Worm (Caenorhabditis elegans): ENCODE results near the gene T07D1.3.
A peak's percentile ranks its signal among the peaks of the same experiment; 100 is the strongest.

T07D1.3 gene

ce11 chrX:2483078-2483477 is 39.9 kb upstream of the T07D1.3 start, which contains the start of gene K02E10.4:
Gene K02E10.4 (plus strand): TSS chrX:2483263.
- TF ChIP-seq nhr-28 (tag; optimal IDR thresholded peaks at IDR 0.05) (no peak), unc-39 (tag; optimal IDR thresholded peaks at IDR 0.05) (no peak), tag-97 (GFP tag; IDR thresholded peaks at IDR 0.05) (no peak), tra-1 (GFP tag; IDR thresholded peaks at IDR 0.05) (no peak), T20F7.1 (GFP tag; optimal IDR thresholded peaks at IDR 0.05) (no peak), Y75B8A.6 (GFP tag; IDR thresholded peaks at IDR 0.05) (no peak), spr-3 (GFP tag; optimal IDR thresholded peaks at IDR 0.05) (no peak), nhr-6 (tag; optimal IDR thresholded peaks at IDR 0.05) (no peak), unc-62 (GFP tag; optimal IDR thresholded peaks at IDR 0.05 in 1 of 2) (no peak), unc-62 (tag; optimal IDR thresholded peaks at IDR 0.05) (no peak), ztf-11 (tag; optimal IDR thresholded peaks at IDR 0.05) (no peak), hif-1 (tag; optimal IDR thresholded peaks at IDR 0.05) (no peak)

- no peak for TF ChIP-seq nhr-102 (tag; optimal IDR thresholded peaks at IDR 0.05)
- TF ChIP-seq hlh-11 (tag; optimal IDR thresholded peaks at IDR 0.05) = peak; percentile 39
- 0 out of 2 replicates have a peak, but pooled peaks have one; percentile 10 for TF ChIP-seq dmd-6 (GFP tag; IDR thresholded peaks at IDR 0.05)
- peak; percentile 64 for TF ChIP-seq nhr-6 (tag; optimal IDR thresholded peaks at IDR 0.05)
- TF ChIP-seq aha-1 (tag) = peak; percentile 75
- no peak for TF ChIP-seq lin-39 (tag; optimal IDR thresholded peaks at IDR 0.05)
- peak; percentile 42 for TF ChIP-seq hlh-30 (tag; optimal IDR thresholded peaks at IDR 0.05; ENCODE audit: insufficient read depth)
- TF ChIP-seq daf-16 (GFP tag; optimal IDR thresholded peaks at IDR 0.05) = no peak
- peak; percentile 66 for TF ChIP-seq daf-16 (tag; optimal IDR thresholded peaks at IDR 0.05)
- no peak for TF ChIP-seq pha-4 (GFP tag; IDR thresholded peaks at IDR 0.05)
- peak; percentile 53 for TF ChIP-seq pha-4 (tag; optimal IDR thresholded peaks at IDR 0.05)
- peak; percentile 29 for TF ChIP-seq dve-1 (tag; optimal IDR thresholded peaks at IDR 0.05; ENCODE audit: insufficient read depth)
- TF ChIP-seq pqm-1 (tag; optimal IDR thresholded peaks at IDR 0.05) = peak; percentile 5
Measured at ce11 chrX:2482622-2483021, 39.4 kb upstream of the T07D1.3 start, which contains the start of gene K02E10.6. Gene K02E10.6 (minus strand): TSS chrX:2482770.

ce11 chrX:2478823-2479222 is 35.6 kb upstream of the T07D1.3 start, which contains the start of gene K02E10.5:
Gene K02E10.5 (minus strand): TSS chrX:2478923.
- TF ChIP-seq fos-1 (tag; optimal IDR thresholded peaks at IDR 0.05) = no peak
- no peak for TF ChIP-seq hlh-30 (tag; optimal IDR thresholded peaks at IDR 0.05; ENCODE audit: insufficient read depth)
- no peak for TF ChIP-seq zfp-3 (GFP tag; conservative IDR thresholded peaks at IDR 0.05)
- no peak for TF ChIP-seq nhr-237 (tag; optimal IDR thresholded peaks at IDR 0.05)
- no peak for TF ChIP-seq nhr-111 (GFP tag; optimal IDR thresholded peaks at IDR 0.05)
- TF ChIP-seq ceh-44 (GFP tag; IDR thresholded peaks at IDR 0.05) = no peak
- no peak for TF ChIP-seq Y5F2A.4 (GFP tag; optimal IDR thresholded peaks at IDR 0.05)
- no peak for TF ChIP-seq spr-1 (tag; optimal IDR thresholded peaks at IDR 0.05)
- no peak for TF ChIP-seq rbr-2 (tag; optimal IDR thresholded peaks at IDR 0.05)
- TF ChIP-seq nhr-77 (tag; optimal IDR thresholded peaks at IDR 0.05) = no peak
- TF ChIP-seq ctbp-1 (GFP tag; IDR thresholded peaks at IDR 0.05) = no peak
- no peak for TF ChIP-seq F10B5.3 (tag; optimal IDR thresholded peaks at IDR 0.05)
- TF ChIP-seq F44E2.7 (GFP tag; IDR thresholded peaks at IDR 0.05) = no peak
- no peak for TF ChIP-seq lin-13 (GFP tag; optimal IDR thresholded peaks at IDR 0.05)

ce11 chrX:2475873-2476272 is 32.7 kb upstream of the T07D1.3 start, which contains the start of gene R04B3.3:
Gene R04B3.3 (minus strand): TSS chrX:2475973.
- TF ChIP-seq ceh-20 (GFP tag; IDR thresholded peaks at IDR 0.05) = no peak
- TF ChIP-seq ztf-11 (tag; optimal IDR thresholded peaks at IDR 0.05) = no peak
- no peak for TF ChIP-seq ces-1 (GFP tag; optimal IDR thresholded peaks at IDR 0.05)
- TF ChIP-seq F49E8.2 (tag; optimal IDR thresholded peaks at IDR 0.05; ENCODE audit: borderline replicate concordance) = no peak
- no peak for TF ChIP-seq zip-11 (GFP tag; IDR thresholded peaks at IDR 0.05)
- TF ChIP-seq egl-27 (tag; optimal IDR thresholded peaks at IDR 0.05) = no peak
- TF ChIP-seq ama-1 (optimal IDR thresholded peaks at IDR 0.05) = no peak
- TF ChIP-seq mes-2 (tag; optimal IDR thresholded peaks at IDR 0.05; ENCODE audit: poor library complexity, severe bottlenecking) = no peak
- no peak for TF ChIP-seq rbr-2 (tag; optimal IDR thresholded peaks at IDR 0.05)
- no peak for TF ChIP-seq T26A8.4 (GFP tag; IDR thresholded peaks at IDR 0.05)
- TF ChIP-seq tag-97 (GFP tag; IDR thresholded peaks at IDR 0.05) = no peak
- TF ChIP-seq hlh-11 (tag; optimal IDR thresholded peaks at IDR 0.05) = no peak
- no peak for TF ChIP-seq tra-1 (GFP tag; IDR thresholded peaks at IDR 0.05)
- no peak for TF ChIP-seq dve-1 (tag; optimal IDR thresholded peaks at IDR 0.05; ENCODE audit: insufficient read depth)
- TF ChIP-seq hlh-30 (tag; optimal IDR thresholded peaks at IDR 0.05; ENCODE audit: insufficient read depth) = no peak
- TF ChIP-seq daf-19 (GFP tag; conservative IDR thresholded peaks at IDR 0.05) = no peak
- no peak for TF ChIP-seq ceh-32 (tag; optimal IDR thresholded peaks at IDR 0.05; ENCODE audit: poor library complexity)
- no peak for TF ChIP-seq egl-43 (GFP tag; IDR thresholded peaks at IDR 0.05)

Data from whole organism, L4 larva.